Worm (Caenorhabditis elegans) whole organism, L3 larva: ENCODE data around the gene srab-9.

Source experiments
- nfya-1 ChIP-seq: sonication (generic microtip); optimal IDR thresholded peaks from 2 replicates; lab custom pipeline; 2017; ENCODE audit warnings: missing genetic modification characterization, mild to moderate bottlenecking, missing compliant biosample characterization, antibody characterized with exemption, moderate library complexity; ENCODE audit not compliant: insufficient read depth
- skn-1 ChIP-seq: fragments of 150-350 bp; optimal IDR thresholded peaks from 2 replicates; lab custom pipeline; 2014; ENCODE audit warnings: missing biosample characterization, missing genetic modification characterization

DNA sequence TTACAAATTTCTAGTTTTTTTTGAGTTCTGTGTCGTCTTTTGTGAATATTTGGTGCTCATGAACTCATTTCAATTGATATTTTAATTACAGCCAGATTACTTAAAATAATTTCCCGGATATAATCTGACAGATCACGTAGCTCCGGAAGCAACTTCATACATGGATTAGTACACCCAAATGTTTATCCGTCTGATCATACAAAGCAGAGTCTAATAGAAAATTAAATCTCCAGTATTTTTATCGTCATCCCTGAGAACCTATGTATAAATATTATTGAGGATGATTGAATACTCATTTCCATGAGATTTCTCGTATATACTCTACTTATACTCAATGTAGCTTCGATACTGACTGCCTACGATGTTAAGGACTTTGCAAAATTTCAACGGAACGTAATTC is 16.2 kb downstream of the srab-9 start, which contains the start of gene Y73C8C.12:
- TF ChIP-seq skn-1 = no peak
- TF ChIP-seq nfya-1 (tag; lab: Kevin White, UChicago) = no peak
